Fruit fly (Drosophila melanogaster): ENCODE measurements around the gene Rbp4.

DNA sequence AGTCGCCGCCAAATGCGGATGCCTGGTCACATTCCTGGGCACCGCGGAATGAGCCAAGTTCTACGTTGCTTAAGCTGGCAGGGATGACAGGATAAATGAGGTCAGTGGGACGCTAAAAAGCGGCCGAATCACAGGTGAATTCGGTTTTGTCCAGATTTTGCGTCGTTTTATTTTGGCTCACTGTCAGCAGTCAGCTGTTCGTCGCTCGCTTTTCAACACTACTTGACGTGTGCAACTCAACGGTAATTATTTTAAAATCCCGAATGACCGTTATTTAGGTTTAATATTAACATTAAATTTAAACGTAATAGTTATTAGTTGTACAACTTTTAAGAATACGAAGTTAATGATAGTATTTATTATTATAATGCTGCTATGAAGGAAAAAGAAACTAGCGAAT, 43.2 kb upstream of the Rbp4 start:
- no peak for TF ChIP-seq pan (optimal IDR thresholded peaks at IDR 0.05)
- TF ChIP-seq CG8478 (optimal IDR thresholded peaks at IDR 0.05): no peak
- TF ChIP-seq usp (GFP tag; optimal IDR thresholded peaks at IDR 0.05): no peak
- no peak for TF ChIP-seq psq (optimal IDR thresholded peaks at IDR 0.05)
